Worm (Caenorhabditis elegans) whole organism, mixed stage, embryonic: ENCODE data around the gene Y51A2B.9.

ENCODE experiments used
- ceh-39 ChIP-seq: fragments of 150-350 bp; optimal IDR thresholded peaks from 2 replicates; lab custom pipeline; 2014; ENCODE audit warnings: missing biosample characterization, missing genetic modification characterization
- elt-3 ChIP-seq: fragments of 150-350 bp; optimal IDR thresholded peaks from 2 replicates; lab custom pipeline; 2014; ENCODE audit warnings: missing biosample characterization, missing genetic modification characterization
- mep-1 ChIP-seq: fragments of 150-350 bp; optimal IDR thresholded peaks from 2 replicates; lab custom pipeline; 2017; ENCODE audit warnings: missing biosample characterization, missing genetic modification reagents, missing genetic modification characterization, inconsistent platforms
- tbx-8 ChIP-seq: fragments of 200-800 bp; sonication (Bioruptor generic); optimal IDR thresholded peaks from 2 replicates; lab custom pipeline; 2018; ENCODE audit warnings: mild to moderate bottlenecking, missing genetic modification characterization, moderate library complexity, missing compliant biosample characterization

Gene Y51A2B.9

ce11 chrV:18346080-18346479, 49.5 kb downstream of the Y51A2B.9 start:
- TF ChIP-seq tbx-8 (GFP tag; lab: Kevin White, UChicago) (no peak), mep-1 (tag; lab: Kevin White, UChicago) (no peak), elt-3 (tag; lab: Kevin White, UChicago) (peak; percentile 30), ceh-39 (tag; lab: Kevin White, UChicago) (no peak)
